Fruit fly (Drosophila melanogaster) whole organism, embryonic: Measurements from ENCODE around the gene CG6028.

Source experiments
- Aef1 ChIP-seq: fragments of 200-800 bp; sonication (Bioruptor generic); IDR thresholded peaks from 3 replicates; pipeline ENCODE4 v1.3.6; 2022; ENCODE audit warnings: missing biosample characterization, missing genetic modification characterization
- B-H2 ChIP-seq: fragments of 200-800 bp; sonication (Bioruptor generic); optimal IDR thresholded peaks from 2 replicates; lab custom pipeline; 2018; ENCODE audit warnings: missing biosample characterization, mild to moderate bottlenecking, missing genetic modification characterization
- Bdp1 ChIP-seq: fragments of 200-800 bp; sonication (Bioruptor generic); optimal IDR thresholded peaks from 3 replicates; lab custom pipeline; 2016; ENCODE audit warnings: missing biosample characterization, missing genetic modification characterization
- CG12104 ChIP-seq: fragments of 200-800 bp; sonication (Bioruptor generic); optimal IDR thresholded peaks from 3 replicates; lab custom pipeline; 2016; ENCODE audit warnings: missing biosample characterization, missing genetic modification characterization
- CG13424 ChIP-seq: fragments of 200-800 bp; sonication (Bioruptor generic); optimal IDR thresholded peaks from 2 replicates; lab custom pipeline; 2019; ENCODE audit warnings: missing biosample characterization, mild to moderate bottlenecking, missing genetic modification characterization, moderate library complexity
- CG13624 ChIP-seq: fragments of 200-800 bp; sonication (Bioruptor generic); optimal IDR thresholded peaks from 2 replicates; lab custom pipeline; 2016; ENCODE audit warnings: missing biosample characterization, missing genetic modification characterization
- CG13894 ChIP-seq: fragments of 200-800 bp; sonication (Bioruptor generic); optimal IDR thresholded peaks from 3 replicates; lab custom pipeline; 2018; ENCODE audit warnings: missing biosample characterization, mild to moderate bottlenecking, missing genetic modification characterization, moderate library complexity
- CG14014 ChIP-seq: fragments of 200-800 bp; sonication (Bioruptor generic); IDR thresholded peaks from 2 replicates; pipeline ENCODE4 v1.3.6; 2022; ENCODE audit warnings: missing biosample characterization, missing genetic modification characterization
- CG15011 ChIP-seq: fragments of 200-800 bp; sonication (Bioruptor generic); optimal IDR thresholded peaks from 3 replicates; lab custom pipeline; 2018; ENCODE audit warnings: missing biosample characterization, mild to moderate bottlenecking, missing genetic modification characterization
- CG17328 ChIP-seq: fragments of 200-800 bp; sonication (Bioruptor generic); IDR thresholded peaks from 2 replicates; pipeline ENCODE4 v1.3.6; 2022; ENCODE audit warnings: missing biosample characterization, missing genetic modification characterization
- CG17612 ChIP-seq: fragments of 200-800 bp; sonication (Bioruptor generic); IDR thresholded peaks from 2 replicates; pipeline ENCODE4 v1.3.6; 2022; ENCODE audit warnings: missing biosample characterization, missing genetic modification characterization
- CG17912 ChIP-seq: fragments of 200-800 bp; sonication (Bioruptor generic); optimal IDR thresholded peaks from 2 replicates; lab custom pipeline; 2018; ENCODE audit warnings: missing biosample characterization, mild to moderate bottlenecking, missing genetic modification characterization
- CG18764 ChIP-seq: fragments of 200-800 bp; sonication (Bioruptor generic); optimal IDR thresholded peaks from 3 replicates; lab custom pipeline; 2016; ENCODE audit warnings: missing biosample characterization, missing genetic modification characterization
- CG3847 ChIP-seq: fragments of 200-800 bp; sonication (Bioruptor generic); IDR thresholded peaks from 2 replicates; pipeline ENCODE4 v1.3.6; 2022; ENCODE audit warnings: missing biosample characterization, missing genetic modification characterization
- CG4328 ChIP-seq: fragments of 200-800 bp; sonication (Bioruptor generic); optimal IDR thresholded peaks from 3 replicates; lab custom pipeline; 2017; ENCODE audit warnings: missing biosample characterization, missing genetic modification reagents, missing genetic modification characterization
- CG4617 ChIP-seq: fragments of 200-800 bp; sonication (Bioruptor generic); optimal IDR thresholded peaks from 3 replicates; lab custom pipeline; 2016; ENCODE audit warnings: missing biosample characterization, missing genetic modification characterization, borderline replicate concordance
- CG4707 ChIP-seq: fragments of 200-800 bp; sonication (Bioruptor generic); optimal IDR thresholded peaks from 2 replicates; lab custom pipeline; 2018; ENCODE audit warnings: missing biosample characterization, mild to moderate bottlenecking, missing genetic modification characterization, moderate library complexity
- CG5245 ChIP-seq: fragments of 200-800 bp; sonication (Bioruptor generic); optimal IDR thresholded peaks from 3 replicates; lab custom pipeline; 2016; ENCODE audit warnings: missing biosample characterization, missing genetic modification characterization
- CG7786 ChIP-seq: fragments of 200-800 bp; sonication (Bioruptor generic); optimal IDR thresholded peaks from 2 replicates; lab custom pipeline; 2016; ENCODE audit warnings: missing biosample characterization, missing genetic modification characterization
- CG8290 ChIP-seq, 3 experiments: fragments of 200-800 bp; sonication (Bioruptor generic); optimal IDR thresholded peaks; 2 replicates each; lab custom pipeline; 2016 to 2019; ENCODE audit warnings: missing biosample characterization in 3 of 3, missing genetic modification characterization in 3 of 3, mild to moderate bottlenecking in 2 of 3, moderate library complexity in 1 of 3
- CkIIα-i1 ChIP-seq: fragments of 200-800 bp; sonication (Bioruptor generic); IDR thresholded peaks from 2 replicates; pipeline ENCODE4 v1.3.6; 2022; ENCODE audit warnings: missing biosample characterization, missing genetic modification characterization
- Doc2 ChIP-seq: fragments of 200-800 bp; sonication (Bioruptor generic); IDR thresholded peaks from 2 replicates; pipeline ENCODE4 v1.3.6; 2022; ENCODE audit warnings: missing biosample characterization, missing genetic modification characterization
- E2f2 ChIP-seq: fragments of 200-800 bp; sonication (Bioruptor generic); IDR thresholded peaks from 2 replicates; pipeline ENCODE4 v1.3.6; 2022; ENCODE audit warnings: missing biosample characterization, missing genetic modification characterization
- Fer3 ChIP-seq: fragments of 200-800 bp; sonication (Bioruptor generic); optimal IDR thresholded peaks from 2 replicates; lab custom pipeline; 2018; ENCODE audit warnings: missing biosample characterization, mild to moderate bottlenecking, missing genetic modification characterization, moderate library complexity
- HLH54F ChIP-seq: fragments of 200-800 bp; sonication (Bioruptor generic); optimal IDR thresholded peaks from 3 replicates; lab custom pipeline; 2016; ENCODE audit warnings: missing biosample characterization, missing genetic modification characterization
- MESR4 ChIP-seq: fragments of 200-800 bp; sonication (Bioruptor generic); optimal IDR thresholded peaks from 2 replicates; lab custom pipeline; 2018; ENCODE audit warnings: missing biosample characterization, mild to moderate bottlenecking, missing genetic modification characterization, moderate library complexity
- Mrtf ChIP-seq: fragments of 200-800 bp; sonication (Bioruptor generic); IDR thresholded peaks from 3 replicates; pipeline ENCODE4 v1.3.6; 2022; ENCODE audit warnings: missing biosample characterization, missing genetic modification characterization
- NfI ChIP-seq: fragments of 200-800 bp; sonication (Bioruptor generic); optimal IDR thresholded peaks from 3 replicates; lab custom pipeline; 2018; ENCODE audit warnings: missing biosample characterization, mild to moderate bottlenecking, missing genetic modification characterization, moderate library complexity
- Pdp1 ChIP-seq, 2 experiments: fragments of 200-800 bp; sonication (Bioruptor generic); optimal IDR thresholded peaks; 3 replicates each; lab custom pipeline; 2016; ENCODE audit warnings: missing biosample characterization in 2 of 2, missing genetic modification characterization in 2 of 2, mild to moderate bottlenecking in 1 of 2, moderate library complexity in 1 of 2
- ara ChIP-seq: fragments of 200-800 bp; sonication (Bioruptor generic); IDR thresholded peaks from 2 replicates; pipeline ENCODE4 v1.3.6; 2022; ENCODE audit warnings: missing biosample characterization, missing genetic modification characterization
- ato ChIP-seq: fragments of 200-800 bp; sonication (Bioruptor generic); IDR thresholded peaks from 2 replicates; pipeline ENCODE4 v1.3.6; 2022; ENCODE audit warnings: missing biosample characterization, missing genetic modification characterization; ENCODE audit not compliant: partially characterized antibody
- br ChIP-seq: fragments of >200 bp; optimal IDR thresholded peaks from 2 replicates; lab custom pipeline; 2017
- cas ChIP-seq: fragments of 200-800 bp; sonication (Bioruptor generic); IDR thresholded peaks from 2 replicates; pipeline ENCODE4 v1.3.6; 2022; ENCODE audit warnings: missing biosample characterization, missing genetic modification characterization
- chm ChIP-seq: fragments of 200-800 bp; sonication (Bioruptor generic); IDR thresholded peaks from 2 replicates; pipeline ENCODE4 v1.3.6; 2022; ENCODE audit warnings: missing biosample characterization, missing genetic modification characterization
- crol ChIP-seq: fragments of 200-800 bp; sonication (Bioruptor generic); IDR thresholded peaks from 2 replicates; pipeline ENCODE4 v1.3.6; 2022; ENCODE audit warnings: missing biosample characterization, missing genetic modification characterization
- dpn ChIP-seq, 2 experiments: fragments of 200-800 bp; sonication (Bioruptor generic); optimal IDR thresholded peaks; 3 replicates each; lab custom pipeline; 2016; ENCODE audit warnings: missing biosample characterization in 2 of 2, missing genetic modification characterization in 2 of 2
- fu2 ChIP-seq: fragments of 200-800 bp; sonication (Bioruptor generic); optimal IDR thresholded peaks from 2 replicates; lab custom pipeline; 2016; ENCODE audit warnings: missing biosample characterization, missing genetic modification characterization
- gsb-n ChIP-seq: fragments of 200-800 bp; sonication (Bioruptor generic); optimal IDR thresholded peaks from 3 replicates; lab custom pipeline; 2018; ENCODE audit warnings: missing biosample characterization, mild to moderate bottlenecking, missing genetic modification characterization
- kah ChIP-seq: fragments of 200-800 bp; sonication (Bioruptor generic); optimal IDR thresholded peaks from 2 replicates; lab custom pipeline; 2018; ENCODE audit warnings: missing biosample characterization, mild to moderate bottlenecking, missing genetic modification characterization
- lab ChIP-seq: fragments of 200-800 bp; sonication (Bioruptor generic); optimal IDR thresholded peaks from 3 replicates; lab custom pipeline; 2017; ENCODE audit warnings: missing biosample characterization, missing genetic modification characterization, mild to moderate bottlenecking, moderate library complexity, missing genetic modification reagents
- odd ChIP-seq: fragments of 200-800 bp; sonication (Bioruptor generic); optimal IDR thresholded peaks from 2 replicates; lab custom pipeline; 2017; ENCODE audit warnings: missing biosample characterization, mild to moderate bottlenecking, missing genetic modification characterization
- onecut ChIP-seq: fragments of 200-800 bp; sonication (Bioruptor generic); IDR thresholded peaks from 2 replicates; pipeline ENCODE4 v1.3.6; 2022; ENCODE audit warnings: missing biosample characterization, missing genetic modification characterization
- psq ChIP-seq: fragments of 200-800 bp; sonication (Bioruptor generic); optimal IDR thresholded peaks from 2 replicates; lab custom pipeline; 2017; ENCODE audit warnings: missing biosample characterization, missing genetic modification characterization
- schlank ChIP-seq: fragments of 200-800 bp; sonication (Bioruptor generic); optimal IDR thresholded peaks from 2 replicates; lab custom pipeline; 2018; ENCODE audit warnings: missing biosample characterization, mild to moderate bottlenecking, missing genetic modification characterization
- seq ChIP-seq: fragments of 200-800 bp; sonication (Bioruptor generic); IDR thresholded peaks from 2 replicates; pipeline ENCODE4 v1.3.6; 2022; ENCODE audit warnings: missing biosample characterization, missing genetic modification characterization
- sisA ChIP-seq: fragments of 200-800 bp; sonication (Bioruptor generic); IDR thresholded peaks from 2 replicates; pipeline ENCODE4 v1.3.6; 2022; ENCODE audit warnings: missing biosample characterization, missing genetic modification characterization
- tin ChIP-seq: fragments of 200-800 bp; sonication (Bioruptor generic); optimal IDR thresholded peaks from 3 replicates; lab custom pipeline; 2016; ENCODE audit warnings: missing biosample characterization, missing genetic modification characterization

CG6028 gene

dm6 chr3R:22023041-22023626 is 2.2 kb downstream of the CG6028 start, which contains the start of the genes Mitofilin and mRpL35 (continued):
- no peak for TF ChIP-seq CG5245
- no peak for TF ChIP-seq CkIIα-i1 (GFP tag; lab: Robert Waterston, UW)
- peak; percentile 11 for TF ChIP-seq CG12104 (GFP tag; lab: Kevin White, UChicago)
- TF ChIP-seq HLH54F (GFP tag; lab: Kevin White, UChicago) = peak; percentile 47
- no peak for TF ChIP-seq lab
- 0 out of 3 replicates have a peak, but pooled peaks have one; percentile 17 for TF ChIP-seq Aef1 (GFP tag; lab: Robert Waterston, UW)
- no peak for TF ChIP-seq CG17612 (GFP tag; lab: Robert Waterston, UW)
- TF ChIP-seq, all 482 proteins: peak for 186

dm6 chr3R:22022623-22023022 is 2.7 kb downstream of the CG6028 start:
- TF ChIP-seq CG17328 (GFP tag; lab: Robert Waterston, UW) (no peak), tin (GFP tag; lab: Kevin White, UChicago) (no peak), onecut (GFP tag; lab: Robert Waterston, UW) (peak; percentile 91), Fer3 (tag; lab: Kevin White, UChicago) (no peak), CG17912 (no peak), E2f2 (peak; percentile 19; the same call in 1 of the 2 replicates), sisA (no peak), seq (GFP tag; lab: Robert Waterston, UW) (peak; percentile 32; the same call in 1 of the 2 replicates), Pdp1 (GFP tag; optimal IDR thresholded peaks at IDR 0.05; lab: Kevin White, UChicago) (peak in 1 of 2 experiments; percentile 98), CG7786 (GFP tag; lab: Kevin White, UChicago) (no peak), cas (GFP tag; lab: Robert Waterston, UW) (no peak), Mrtf (GFP tag; lab: Robert Waterston, UW) (no peak), psq (no peak), fu2 (no peak), CG8290 (GFP tag; optimal IDR thresholded peaks at IDR 0.05; lab: Kevin White, UChicago) (no peak), CG8290 (tag; optimal IDR thresholded peaks at IDR 0.05; lab: Kevin White, UChicago) (peak in 1 of 2 experiments; percentile 7), MESR4 (peak; percentile 66), ato (GFP tag; lab: Robert Waterston, UW) (0 out of 2 replicates have a peak, but pooled peaks have one; percentile 11), CG4617 (GFP tag; lab: Kevin White, UChicago) (peak; percentile 14), CG13894 (tag; lab: Kevin White, UChicago) (no peak), br (lab: Kevin White, UChicago) (no peak), crol (GFP tag; lab: Robert Waterston, UW) (peak; percentile 96)

dm6 chr3R:22018777-22019420 is 6.4 kb downstream of the CG6028 start, which contains the start of gene Idh3b:
Gene Idh3b (minus strand): TSS chr3R:22019382.
- TF ChIP-seq ara (GFP tag; lab: Robert Waterston, UW) (peak; percentile 43; the same call in 1 of the 2 replicates), CG14014 (no peak), CG17612 (GFP tag; lab: Robert Waterston, UW) (no peak), chm (GFP tag; lab: Robert Waterston, UW) (no peak), dpn (GFP tag; optimal IDR thresholded peaks at IDR 0.05; lab: Kevin White, UChicago) (peak; percentile 60 to 70), lab (peak; percentile 78), B-H2 (peak; percentile 87), gsb-n (tag; lab: Kevin White, UChicago) (no peak), kah (GFP tag; lab: Kevin White, UChicago) (peak; percentile 28), schlank (peak; percentile 24), CG15011 (GFP tag; lab: Kevin White, UChicago) (no peak), CG13624 (GFP tag; lab: Kevin White, UChicago) (peak; percentile 84), CG18764 (GFP tag; lab: Kevin White, UChicago) (peak; percentile 48), NfI (GFP tag; lab: Kevin White, UChicago) (no peak), odd (GFP tag; lab: Kevin White, UChicago) (no peak), CG4707 (no peak), CG4328 (GFP tag; lab: Kevin White, UChicago) (no peak), Doc2 (peak; percentile 28; the same call in 1 of the 2 replicates), CG13424 (tag; lab: Kevin White, UChicago) (no peak), CG3847 (GFP tag; lab: Robert Waterston, UW) (peak; percentile 88), Bdp1 (GFP tag; lab: Kevin White, UChicago) (peak; percentile 54)
